Worm (Caenorhabditis elegans): ENCODE results near the gene far-2.

Gene far-2

DNA sequence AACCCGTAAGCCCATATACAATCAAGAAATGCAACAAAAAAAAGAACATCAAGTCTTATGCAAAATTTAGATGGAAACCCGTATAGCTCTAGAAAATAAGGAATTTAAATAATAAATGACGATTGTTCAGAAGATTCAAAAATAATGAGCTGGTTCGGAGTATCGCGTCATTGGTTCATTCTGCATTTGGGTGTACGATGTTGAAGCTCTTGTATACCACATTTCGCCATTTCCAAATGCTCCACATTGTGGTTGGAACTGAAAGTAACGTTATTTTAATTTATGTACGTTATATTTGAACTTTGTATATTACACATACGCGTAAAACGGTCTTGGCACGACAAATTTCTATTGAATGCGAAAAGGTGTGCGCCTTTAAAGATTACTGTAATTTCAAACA lies 21.4 kb upstream of the far-2 start:
- TF ChIP-seq ztf-22 (GFP tag; optimal IDR thresholded peaks at IDR 0.05) (peak; percentile 45), lsl-1 (GFP tag; optimal IDR thresholded peaks at IDR 0.05) (no peak), dpff-1 (tag; optimal IDR thresholded peaks at IDR 0.05) (no peak), tbp1 (GFP tag; optimal IDR thresholded peaks at IDR 0.05) (no peak), tlf-1 (GFP tag; optimal IDR thresholded peaks at IDR 0.05) (peak; percentile 73), lag-1 (GFP tag; IDR thresholded peaks at IDR 0.05) (no peak), F39B2.1 (GFP tag; IDR thresholded peaks at IDR 0.05) (no peak), ceh-40 (GFP tag; IDR thresholded peaks at IDR 0.05) (no peak), pbrm-1 (GFP tag; IDR thresholded peaks at IDR 0.05) (peak; percentile 58; the same call in 1 of the 2 replicates), hlh-26 (GFP tag; conservative IDR thresholded peaks at IDR 0.05) (no peak), lin-35 (GFP tag; optimal IDR thresholded peaks at IDR 0.05) (no peak), athp-1 (tag; optimal IDR thresholded peaks at IDR 0.05) (peak; percentile 5), T07F8.4 (tag; optimal IDR thresholded peaks at IDR 0.05) (no peak), unc-130 (GFP tag; optimal IDR thresholded peaks at IDR 0.05) (peak; percentile 4), rpc-1 (optimal IDR thresholded peaks at IDR 0.05) (no peak), rpc-1 (tag; optimal IDR thresholded peaks at IDR 0.05) (no peak), egrh-3 (GFP tag; IDR thresholded peaks at IDR 0.05) (no peak), die-1 (tag; optimal IDR thresholded peaks at IDR 0.05) (no peak), B0035.1 (tag; optimal IDR thresholded peaks at IDR 0.05) (peak; percentile 26), nfya-2 (GFP tag; IDR thresholded peaks at IDR 0.05) (no peak), ztf-3 (GFP tag; optimal IDR thresholded peaks at IDR 0.05) (no peak), mxl-1 (tag; optimal IDR thresholded peaks at IDR 0.05) (no peak), aptf-3 (GFP tag; IDR thresholded peaks at IDR 0.05) (no peak), ztf-28 (GFP tag; IDR thresholded peaks at IDR 0.05) (no peak), dox-1 (GFP tag; IDR thresholded peaks at IDR 0.05) (no peak; the same call in 1 of the 2 replicates), unc-62 (GFP tag; optimal IDR thresholded peaks at IDR 0.05) (no peak), Y53F4B.3 (GFP tag; IDR thresholded peaks at IDR 0.05) (no peak), snpc-4 (GFP tag; optimal IDR thresholded peaks at IDR 0.05) (no peak), snpc-4 (tag; optimal IDR thresholded peaks at IDR 0.05) (peak in 2 of 4 experiments; percentile 14 to 28), hmg-1.2 (GFP tag; IDR thresholded peaks at IDR 0.05) (peak; percentile 22; the same call in 1 of the 2 replicates), lin-40 (tag; optimal IDR thresholded peaks at IDR 0.05) (no peak), snpc-1.1 (tag; optimal IDR thresholded peaks at IDR 0.05; ENCODE audit: insufficient read depth) (no peak), F57C9.4 (tag; optimal IDR thresholded peaks at IDR 0.05) (no peak), Y53G8AR.9 (GFP tag; conservative IDR thresholded peaks at IDR 0.05) (peak; percentile 91), K12H6.12 (tag; optimal IDR thresholded peaks at IDR 0.05) (no peak), F23B12.7 (tag; optimal IDR thresholded peaks at IDR 0.05; ENCODE audit: insufficient read depth) (no peak), C17E4.6 (GFP tag; IDR thresholded peaks at IDR 0.05) (no peak), F37B4.10 (GFP tag; IDR thresholded peaks at IDR 0.05) (no peak), ceh-91 (GFP tag; IDR thresholded peaks at IDR 0.05) (no peak), lsy-27 (tag; optimal IDR thresholded peaks at IDR 0.05; ENCODE audit: borderline replicate concordance, insufficient read depth) (no peak), him-1 (tag; optimal IDR thresholded peaks at IDR 0.05) (peak; percentile 35), F52B5.7 (tag; optimal IDR thresholded peaks at IDR 0.05) (no peak), ceh-79 (tag; optimal IDR thresholded peaks at IDR 0.05) (no peak), B0019.2 (GFP tag; conservative IDR thresholded peaks at IDR 0.05) (no peak), madf-8 (GFP tag; conservative IDR thresholded peaks at IDR 0.05) (no peak), hlh-12 (tag; optimal IDR thresholded peaks at IDR 0.05) (no peak), chd-7 (tag; optimal IDR thresholded peaks at IDR 0.05) (no peak), F33H1.4 (GFP tag; IDR thresholded peaks at IDR 0.05) (no peak), atf-7 (tag; optimal IDR thresholded peaks at IDR 0.05) (peak; percentile 75), ama-1 (optimal IDR thresholded peaks at IDR 0.05) (no peak), ama-1 (GFP tag; optimal IDR thresholded peaks at IDR 0.05) (peak in 1 of 2 experiments; percentile 56)

Data from whole organism, young adult.